Worm (Caenorhabditis elegans) whole organism, mixed stage, embryonic: ENCODE measurements around the gene csq-1.

Source experiments
- cnd-1 ChIP-seq: fragments of 200-800 bp; sonication (Bioruptor generic); optimal IDR thresholded peaks from 2 replicates; lab custom pipeline; 2018; ENCODE audit warnings: mild to moderate bottlenecking, missing genetic modification characterization, missing compliant biosample characterization
- elt-3 ChIP-seq: fragments of 150-350 bp; optimal IDR thresholded peaks from 2 replicates; lab custom pipeline; 2014; ENCODE audit warnings: missing biosample characterization, missing genetic modification characterization
- flh-1 ChIP-seq: fragments of 200-800 bp; sonication (Bioruptor generic); optimal IDR thresholded peaks from 2 replicates; lab custom pipeline; 2018; ENCODE audit warnings: mild to moderate bottlenecking, missing genetic modification characterization, moderate library complexity, missing compliant biosample characterization
- ham-2 ChIP-seq: fragments of 200-800 bp; sonication (Bioruptor generic); optimal IDR thresholded peaks from 2 replicates; lab custom pipeline; 2018; ENCODE audit warnings: mild to moderate bottlenecking, missing genetic modification characterization, missing compliant biosample characterization
- hlh-1 ChIP-seq: fragments of 150-350 bp; optimal IDR thresholded peaks from 2 replicates; lab custom pipeline; 2014; ENCODE audit warnings: missing biosample characterization, missing genetic modification reagents, missing genetic modification characterization
- lsy-2 ChIP-seq: fragments of 150-350 bp; optimal IDR thresholded peaks from 2 replicates; lab custom pipeline; 2014; ENCODE audit warnings: missing biosample characterization, missing genetic modification characterization
- nhr-12 ChIP-seq: fragments of 150-350 bp; optimal IDR thresholded peaks from 2 replicates; lab custom pipeline; 2014; ENCODE audit warnings: missing biosample characterization, missing genetic modification characterization
- nhr-28 ChIP-seq: fragments of 150-350 bp; optimal IDR thresholded peaks from 2 replicates; lab custom pipeline; 2014; ENCODE audit warnings: missing biosample characterization, missing genetic modification characterization
- nhr-76 ChIP-seq: sonication (generic microtip); optimal IDR thresholded peaks from 2 replicates; lab custom pipeline; 2017; ENCODE audit warnings: missing biosample characterization, missing genetic modification characterization
- pha-4 ChIP-seq: fragments of 150-350 bp; optimal IDR thresholded peaks from 2 replicates; lab custom pipeline; 2018; ENCODE audit warnings: missing biosample characterization, missing genetic modification reagents, missing genetic modification characterization
- unc-62 ChIP-seq: fragments of 150-350 bp; optimal IDR thresholded peaks from 2 replicates; lab custom pipeline; 2014; ENCODE audit warnings: missing biosample characterization, missing genetic modification reagents, missing genetic modification characterization
- zip-8 ChIP-seq: fragments of 150-350 bp; optimal IDR thresholded peaks from 2 replicates; lab custom pipeline; 2014; ENCODE audit warnings: missing biosample characterization, missing genetic modification characterization

DNA sequence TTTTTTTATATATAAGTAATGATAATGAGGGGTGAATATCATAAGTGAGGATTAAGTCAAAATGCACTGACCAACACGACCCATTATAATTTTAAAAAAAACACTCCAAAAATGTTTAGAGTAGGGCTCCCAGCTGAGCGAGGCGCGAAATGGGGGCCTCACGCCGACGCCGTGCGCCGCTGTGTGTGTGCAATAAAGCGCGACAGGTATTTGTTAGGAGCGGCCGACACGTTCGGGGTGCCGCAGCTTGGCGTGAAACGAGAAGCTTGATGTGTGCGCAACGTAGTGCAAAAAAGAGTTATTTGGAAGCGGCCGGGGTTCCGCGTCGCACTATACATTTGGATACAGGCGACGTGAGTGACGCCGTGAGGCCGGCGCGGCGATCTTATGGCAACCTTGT lies 40.3 kb downstream of the csq-1 start:
- TF ChIP-seq elt-3 (tag; lab: Kevin White, UChicago) (no peak), pha-4 (no peak), nhr-28 (tag; lab: Kevin White, UChicago) (no peak), flh-1 (no peak), lsy-2 (tag; lab: Kevin White, UChicago) (no peak), ham-2 (no peak), nhr-76 (tag; lab: Kevin White, UChicago) (no peak), hlh-1 (no peak), cnd-1 (tag; lab: Kevin White, UChicago) (no peak), unc-62 (no peak), zip-8 (tag; lab: Kevin White, UChicago) (no peak), nhr-12 (tag; lab: Kevin White, UChicago) (no peak)
